Worm (Caenorhabditis elegans) whole organism, young adult: ENCODE data around the gene srd-45.
A peak's percentile ranks its signal among the peaks of the same experiment; 100 is the strongest.
"Not testable (repeated sequence)": the region's sequence is repeated elsewhere in the genome, so short reads cannot be mapped to it uniquely, and the experiment has no call there.

ENCODE experiments used
- B0261.1 ChIP-seq: sonication (generic microtip); optimal IDR thresholded peaks from 2 replicates; lab custom pipeline; 2016; ENCODE audit warnings: mild to moderate bottlenecking, missing genetic modification characterization, moderate library complexity, missing compliant biosample characterization
- C06A6.2 ChIP-seq: fragments of 200-800 bp; sonication (Bioruptor generic); conservative IDR thresholded peaks from 2 replicates; pipeline ENCODE4 v1.3.6; 2022; ENCODE audit warnings: missing genetic modification characterization, missing compliant biosample characterization
- F10E7.11 ChIP-seq: sonication (generic microtip); optimal IDR thresholded peaks from 2 replicates; lab custom pipeline; 2017; ENCODE audit warnings: mild to moderate bottlenecking, missing genetic modification characterization, moderate library complexity, missing compliant biosample characterization
- F57C9.4 ChIP-seq: sonication (generic microtip); optimal IDR thresholded peaks from 2 replicates; lab custom pipeline; 2017; ENCODE audit warnings: mild to moderate bottlenecking, missing genetic modification characterization, missing compliant biosample characterization
- K11D2.4 ChIP-seq: fragments of 200-800 bp; sonication (Bioruptor generic); IDR thresholded peaks from 2 replicates; pipeline ENCODE4 v1.3.6; 2022; ENCODE audit warnings: missing genetic modification reagents, missing genetic modification characterization, missing compliant biosample characterization
- K12H6.12 ChIP-seq: fragments of 200-800 bp; sonication (Bioruptor generic); optimal IDR thresholded peaks from 2 replicates; lab custom pipeline; 2018; ENCODE audit warnings: mild to moderate bottlenecking, missing genetic modification characterization, missing compliant biosample characterization
- Y53F4B.3 ChIP-seq: fragments of 200-800 bp; sonication (Bioruptor generic); IDR thresholded peaks from 2 replicates; pipeline ENCODE4 v1.3.6; 2022; ENCODE audit warnings: missing genetic modification reagents, missing genetic modification characterization, missing compliant biosample characterization
- Y53G8AR.9 ChIP-seq: fragments of 200-800 bp; sonication (Bioruptor generic); conservative IDR thresholded peaks from 2 replicates; pipeline ENCODE4 v1.3.6; 2022; ENCODE audit warnings: missing genetic modification reagents, missing genetic modification characterization, missing compliant biosample characterization
- aptf-3 ChIP-seq: fragments of 200-800 bp; sonication (Bioruptor generic); IDR thresholded peaks from 2 replicates; pipeline ENCODE4 v1.3.6; 2022; ENCODE audit warnings: missing genetic modification characterization, missing compliant biosample characterization
- attf-5 ChIP-seq: fragments of 200-800 bp; sonication (Bioruptor generic); optimal IDR thresholded peaks from 2 replicates; lab custom pipeline; 2018; ENCODE audit warnings: mild to moderate bottlenecking, missing genetic modification characterization, missing compliant biosample characterization
- attf-6 ChIP-seq: fragments of 200-800 bp; sonication (Bioruptor generic); IDR thresholded peaks from 2 replicates; pipeline ENCODE4 v1.3.6; 2022; ENCODE audit warnings: missing genetic modification reagents, missing genetic modification characterization, missing compliant biosample characterization
- bed-2 ChIP-seq: fragments of 200-800 bp; sonication (Bioruptor generic); IDR thresholded peaks from 2 replicates; pipeline ENCODE4 v1.3.6; 2022; ENCODE audit warnings: missing genetic modification reagents, missing genetic modification characterization, missing compliant biosample characterization
- cebp-1 ChIP-seq, 2 experiments: fragments of 200-800 bp in 1 of 2; sonication (Bioruptor generic) in 1 of 2; sonication (generic microtip) in 1 of 2; IDR thresholded peaks in 1 of 2; optimal IDR thresholded peaks in 1 of 2; 2 replicates each; pipeline versions ENCODE4 v1.3.6 to Lab custom; 2017 to 2022; ENCODE audit warnings: missing compliant biosample characterization in 2 of 2, missing genetic modification characterization in 2 of 2, mild to moderate bottlenecking in 1 of 2, missing genetic modification reagents in 1 of 2, moderate library complexity in 1 of 2
- ceh-100 ChIP-seq: fragments of 200-800 bp; sonication (Bioruptor generic); IDR thresholded peaks from 2 replicates; pipeline ENCODE4 v1.3.6; 2022; ENCODE audit warnings: missing genetic modification reagents, missing genetic modification characterization, missing compliant biosample characterization
- ceh-40 ChIP-seq: fragments of 200-800 bp; sonication (Bioruptor generic); IDR thresholded peaks from 2 replicates; pipeline ENCODE4 v1.3.6; 2022; ENCODE audit warnings: missing genetic modification characterization, missing compliant biosample characterization
- die-1 ChIP-seq: sonication (generic microtip); optimal IDR thresholded peaks from 2 replicates; lab custom pipeline; 2016; ENCODE audit warnings: missing genotype, mild to moderate bottlenecking, missing genetic modification characterization, missing compliant biosample characterization
- dpl-1 ChIP-seq: fragments of 150-350 bp; optimal IDR thresholded peaks from 2 replicates; lab custom pipeline; 2014; ENCODE audit warnings: missing biosample characterization, missing genetic modification reagents, missing genetic modification characterization
- fkh-3 ChIP-seq: sonication (generic microtip); optimal IDR thresholded peaks from 2 replicates; lab custom pipeline; 2016; ENCODE audit warnings: mild to moderate bottlenecking, missing genetic modification characterization, missing compliant biosample characterization
- hmg-1.2 ChIP-seq: fragments of 200-800 bp; sonication (Bioruptor generic); IDR thresholded peaks from 2 replicates; pipeline ENCODE4 v1.3.6; 2022; ENCODE audit warnings: missing genetic modification reagents, missing genetic modification characterization, missing compliant biosample characterization
- hmg-20 ChIP-seq: fragments of 200-800 bp; sonication (Bioruptor generic); IDR thresholded peaks from 2 replicates; pipeline ENCODE4 v1.3.6; 2022; ENCODE audit warnings: missing genetic modification reagents, missing genetic modification characterization, missing compliant biosample characterization
- hsf-1 ChIP-seq: fragments of 200-800 bp; sonication (Bioruptor generic); IDR thresholded peaks from 2 replicates; pipeline ENCODE4 v1.3.6; 2022; ENCODE audit warnings: missing genetic modification reagents, missing genetic modification characterization, missing compliant biosample characterization
- lag-1 ChIP-seq: fragments of 200-800 bp; sonication (Bioruptor generic); IDR thresholded peaks from 2 replicates; pipeline ENCODE4 v1.3.6; 2022; ENCODE audit warnings: missing genetic modification reagents, missing genetic modification characterization, missing compliant biosample characterization
- lin-40 ChIP-seq: sonication (generic microtip); optimal IDR thresholded peaks from 2 replicates; lab custom pipeline; 2016; ENCODE audit warnings: missing genetic modification characterization, mild to moderate bottlenecking, missing compliant biosample characterization, missing genotype, missing genetic modification reagents
- lin-54 ChIP-seq: fragments of 200-800 bp; sonication (Bioruptor generic); optimal IDR thresholded peaks from 2 replicates; lab custom pipeline; 2018; ENCODE audit warnings: mild to moderate bottlenecking, missing genetic modification characterization, missing compliant biosample characterization
- lir-1 ChIP-seq: fragments of 200-800 bp; sonication (Bioruptor generic); conservative IDR thresholded peaks from 2 replicates; pipeline ENCODE4 v1.3.6; 2022; ENCODE audit warnings: missing genetic modification reagents, missing genetic modification characterization, missing compliant biosample characterization
- lsy-27 ChIP-seq: sonication (generic microtip); optimal IDR thresholded peaks from 2 replicates; lab custom pipeline; 2017; ENCODE audit warnings: missing genetic modification characterization, mild to moderate bottlenecking, missing compliant biosample characterization, antibody characterized with exemption, missing genotype, borderline replicate concordance; ENCODE audit not compliant: insufficient read depth
- madf-3 ChIP-seq: fragments of 200-800 bp; sonication (Bioruptor generic); IDR thresholded peaks from 2 replicates; pipeline ENCODE4 v1.3.6; 2022; ENCODE audit warnings: missing genetic modification reagents, missing genetic modification characterization, missing compliant biosample characterization
- rpc-1 ChIP-seq, 2 experiments: fragments of 150-350 bp in 1 of 2; sonication (generic microtip) in 1 of 2; optimal IDR thresholded peaks; 2 replicates each; lab custom pipeline; 2014 to 2018; ENCODE audit warnings: missing biosample characterization in 1 of 2, missing genetic modification characterization in 1 of 2, missing genetic modification reagents in 1 of 2, missing genotype in 1 of 2
- snpc-1.3 ChIP-seq: sonication (generic microtip); optimal IDR thresholded peaks from 2 replicates; lab custom pipeline; 2017; ENCODE audit warnings: missing genetic modification characterization, mild to moderate bottlenecking, missing compliant biosample characterization, antibody characterized with exemption, moderate library complexity, missing genotype, missing genetic modification reagents; ENCODE audit not compliant: insufficient read depth
- snpc-4 ChIP-seq, 5 experiments: fragments of 150-350 bp in 1 of 5; sonication (generic microtip) in 4 of 5; optimal IDR thresholded peaks; 2 replicates each; lab custom pipeline; 2014 to 2018; ENCODE audit warnings: missing genetic modification characterization in 5 of 5, missing biosample characterization in 3 of 5, antibody characterized with exemption in 2 of 5, mild to moderate bottlenecking in 2 of 5, missing compliant biosample characterization in 2 of 5, missing genotype in 2 of 5, moderate library complexity in 2 of 5, missing genetic modification reagents in 1 of 5
- tbp1 ChIP-seq: fragments of 200-800 bp; sonication (Bioruptor generic); optimal IDR thresholded peaks from 2 replicates; lab custom pipeline; 2018; ENCODE audit warnings: mild to moderate bottlenecking, missing genetic modification characterization, missing compliant biosample characterization
- tlf-1 ChIP-seq: fragments of 200-800 bp; sonication (Bioruptor generic); optimal IDR thresholded peaks from 2 replicates; lab custom pipeline; 2018; ENCODE audit warnings: mild to moderate bottlenecking, missing genetic modification characterization, missing compliant biosample characterization
- xnd-1 ChIP-seq: sonication (generic microtip); optimal IDR thresholded peaks from 2 replicates; lab custom pipeline; 2016; ENCODE audit warnings: missing genotype, missing genetic modification reagents, missing genetic modification characterization, missing compliant biosample characterization
- ztf-22 ChIP-seq: fragments of 200-800 bp; sonication (Bioruptor generic); optimal IDR thresholded peaks from 2 replicates; lab custom pipeline; 2018; ENCODE audit warnings: mild to moderate bottlenecking, missing genetic modification characterization, moderate library complexity, missing compliant biosample characterization
- ztf-6 ChIP-seq: fragments of 200-800 bp; sonication (Bioruptor generic); IDR thresholded peaks from 2 replicates; pipeline ENCODE4 v1.3.6; 2022; ENCODE audit warnings: missing genetic modification reagents, missing genetic modification characterization, missing compliant biosample characterization

srd-45 gene

ce11 chrX:12302755-12303154 lies 26.0 kb upstream of the srd-45 start, which contains the start of gene dot-1.3:
Gene dot-1.3, minus strand, starts transcription at chrX:12302855.
- not testable (repeated sequence) for TF ChIP-seq ceh-40 (GFP tag; lab: Robert Waterston, UW); die-1; lin-54

ce11 chrX:12304231-12304630 lies 24.5 kb upstream of the srd-45 start:
- TF ChIP-seq rpc-1 (optimal IDR thresholded peaks at IDR 0.05; lab: Kevin White, UChicago) (peak; percentile 34), rpc-1 (tag; optimal IDR thresholded peaks at IDR 0.05; lab: Kevin White, UChicago) (peak; percentile 68), B0261.1 (tag; lab: Kevin White, UChicago) (peak; percentile 24), ztf-22 (GFP tag; lab: Kevin White, UChicago) (no peak), K11D2.4 (GFP tag; lab: Robert Waterston, UW) (0 out of 2 replicates have a peak, but pooled peaks have one; percentile 64), Y53G8AR.9 (no peak), lag-1 (GFP tag; lab: Robert Waterston, UW) (peak; percentile 72; the same call in 1 of the 2 replicates), tbp1 (peak; percentile 76), xnd-1 (tag; lab: Kevin White, UChicago) (no peak), ceh-40 (GFP tag; lab: Robert Waterston, UW) (no peak)

ce11 chrX:12306565-12306964 lies 22.2 kb upstream of the srd-45 start, which contains the start of gene phf-32:
Gene phf-32, plus strand, starts transcription at chrX:12306865.
- no peak for TF ChIP-seq ceh-100
- no peak for TF ChIP-seq F57C9.4 (tag; lab: Kevin White, UChicago)
- no peak for TF ChIP-seq K12H6.12 (tag; lab: Kevin White, UChicago)
- TF ChIP-seq hmg-1.2 (GFP tag; lab: Robert Waterston, UW) = no peak
- no peak for TF ChIP-seq hmg-20 (GFP tag; lab: Robert Waterston, UW)
- no peak for TF ChIP-seq fkh-3 (tag; lab: Kevin White, UChicago)

- peak; percentile 86 for TF ChIP-seq attf-6
- TF ChIP-seq, all 124 proteins: peak for 1; not testable (repeated sequence) for 123
Observed at ce11 chrX:12308045-12308499, 20.7 kb upstream of the srd-45 start, which contains the start of gene F17A2.16. Gene F17A2.16, plus strand, starts transcription at chrX:12308449.

- peak; percentile 59; the same call in 1 of the 2 replicates for TF ChIP-seq bed-2
- TF ChIP-seq F10E7.11 (tag; lab: Kevin White, UChicago) = no peak
- no peak for TF ChIP-seq aptf-3 (GFP tag; lab: Robert Waterston, UW)
- TF ChIP-seq lir-1 (GFP tag; lab: Robert Waterston, UW) = peak; percentile 57; the same call in 1 of the 2 replicates
- no peak for TF ChIP-seq cebp-1 (GFP tag; IDR thresholded peaks at IDR 0.05; lab: Robert Waterston, UW)
- TF ChIP-seq cebp-1 (tag; optimal IDR thresholded peaks at IDR 0.05; lab: Kevin White, UChicago) = no peak
- peak; percentile 52; the same call in 1 of the 2 replicates for TF ChIP-seq K11D2.4 (GFP tag; lab: Robert Waterston, UW)
Observed at ce11 chrX:12313779-12314178, 15.0 kb upstream of the srd-45 start.

- TF ChIP-seq lsy-27 (tag; lab: Kevin White, UChicago) = no peak
- no peak for TF ChIP-seq snpc-4 (GFP tag; optimal IDR thresholded peaks at IDR 0.05; lab: Kevin White, UChicago)
- TF ChIP-seq snpc-4 (tag; optimal IDR thresholded peaks at IDR 0.05; lab: Kevin White, UChicago) = no peak
- no peak for TF ChIP-seq ztf-6 (GFP tag; lab: Robert Waterston, UW)
- no peak for TF ChIP-seq lag-1 (GFP tag; lab: Robert Waterston, UW)
- TF ChIP-seq F57C9.4 (tag; lab: Kevin White, UChicago) = no peak
- TF ChIP-seq Y53F4B.3 (GFP tag; lab: Robert Waterston, UW) = no peak
- no peak for TF ChIP-seq snpc-1.3
- no peak for TF ChIP-seq dpl-1 (GFP tag; lab: Kevin White, UChicago)
- no peak for TF ChIP-seq attf-5
- TF ChIP-seq lin-40 (tag; lab: Kevin White, UChicago) = no peak
- TF ChIP-seq tlf-1 (GFP tag; lab: Kevin White, UChicago) = no peak
- TF ChIP-seq hsf-1 (GFP tag; lab: Robert Waterston, UW) = no peak
- no peak for TF ChIP-seq madf-3 (GFP tag; lab: Robert Waterston, UW)
- no peak for TF ChIP-seq rpc-1 (optimal IDR thresholded peaks at IDR 0.05; lab: Kevin White, UChicago)
- no peak for TF ChIP-seq rpc-1 (tag; optimal IDR thresholded peaks at IDR 0.05; lab: Kevin White, UChicago)
- TF ChIP-seq C06A6.2 (GFP tag; lab: Robert Waterston, UW) = no peak
Observed at ce11 chrX:12314395-12314794, 14.4 kb upstream of the srd-45 start.
